Fruit fly (Drosophila melanogaster) whole organism, prepupa: Measurements from ENCODE around the gene CG31213.

Experiments used
- CG10669 ChIP-seq: fragments of 200-800 bp; sonication (Bioruptor generic); optimal IDR thresholded peaks from 3 replicates; lab custom pipeline; 2018; ENCODE audit warnings: missing biosample characterization, mild to moderate bottlenecking, missing genetic modification characterization, moderate library complexity
- CG15336 ChIP-seq: fragments of 200-800 bp; sonication (Bioruptor generic); IDR thresholded peaks from 2 replicates; pipeline ENCODE4 v1.3.6; 2022; ENCODE audit warnings: missing biosample characterization, missing genetic modification characterization
- CG31627 ChIP-seq: fragments of 200-800 bp; sonication (Bioruptor generic); optimal IDR thresholded peaks from 3 replicates; lab custom pipeline; 2016; ENCODE audit warnings: missing biosample characterization, missing genetic modification characterization
- CG8119 ChIP-seq: fragments of 200-800 bp; sonication (Bioruptor generic); IDR thresholded peaks from 3 replicates; pipeline ENCODE4 v1.3.6; 2022; ENCODE audit warnings: missing biosample characterization, missing genetic modification characterization
- Ets96B ChIP-seq: fragments of 200-800 bp; optimal IDR thresholded peaks from 2 replicates; lab custom pipeline; 2019; ENCODE audit warnings: missing biosample characterization, mild to moderate bottlenecking, missing genetic modification characterization, moderate library complexity
- Hr38 ChIP-seq: sonication (Bioruptor generic); optimal IDR thresholded peaks from 2 replicates; lab custom pipeline; 2016; ENCODE audit warnings: missing biosample characterization, missing genetic modification characterization
- OdsH ChIP-seq: fragments of 200-800 bp; sonication (Bioruptor generic); optimal IDR thresholded peaks from 3 replicates; lab custom pipeline; 2016; ENCODE audit warnings: missing biosample characterization, missing genetic modification characterization
- Sox14 ChIP-seq: fragments of 200-800 bp; sonication (Bioruptor generic); optimal IDR thresholded peaks from 3 replicates; lab custom pipeline; 2016; ENCODE audit warnings: missing biosample characterization, missing genetic modification characterization
- cyc ChIP-seq: fragments of 200-800 bp; sonication (Bioruptor generic); optimal IDR thresholded peaks from 3 replicates; lab custom pipeline; 2016; ENCODE audit warnings: missing biosample characterization, missing genetic modification characterization

DNA sequence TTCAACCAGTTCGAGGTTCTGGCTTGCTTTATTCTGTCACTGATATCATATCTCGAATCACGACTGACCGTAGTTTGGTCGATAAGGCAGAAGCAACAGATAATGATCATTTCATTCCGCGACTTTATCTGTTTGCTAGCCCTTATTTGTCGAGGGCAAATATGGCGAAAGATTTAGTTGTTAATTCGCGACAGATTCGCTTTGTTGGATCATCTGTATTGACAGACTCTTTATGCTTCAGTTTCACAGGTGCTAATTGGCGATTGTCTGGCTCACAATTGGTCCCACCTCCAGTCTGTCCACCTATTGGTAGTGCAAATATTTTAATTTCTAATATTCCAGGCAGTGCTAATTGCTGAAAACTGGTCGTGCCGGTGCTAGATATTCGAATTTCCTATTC, 48.4 kb upstream of the CG31213 start:
- TF ChIP-seq CG8119 (GFP tag; lab: Robert Waterston, UW) (no peak), OdsH (GFP tag; lab: Kevin White, UChicago) (no peak), Hr38 (no peak), cyc (GFP tag; lab: Kevin White, UChicago) (no peak), Ets96B (tag; lab: Kevin White, UChicago) (no peak), Sox14 (GFP tag; lab: Kevin White, UChicago) (no peak), CG15336 (no peak), CG10669 (GFP tag; lab: Kevin White, UChicago) (no peak), CG31627 (GFP tag; lab: Kevin White, UChicago) (no peak)
